Worm (Caenorhabditis elegans): ENCODE data around the gene Y15E3A.3.

Y15E3A.3 gene

ce11 chrX:15343971-15344370, 18.4 kb upstream of the Y15E3A.3 start:
- TF ChIP-seq ces-1 (GFP tag; optimal IDR thresholded peaks at IDR 0.05) (peak; percentile 67), pha-4 (tag; optimal IDR thresholded peaks at IDR 0.05) (no peak), elt-3 (tag; optimal IDR thresholded peaks at IDR 0.05) (no peak), tbx-8 (GFP tag; optimal IDR thresholded peaks at IDR 0.05) (no peak)

ce11 chrX:15342744-15343259, 17.2 kb upstream of the Y15E3A.3 start:
- TF ChIP-seq pha-4 (tag; optimal IDR thresholded peaks at IDR 0.05) (no peak), M03D4.4 (tag; optimal IDR thresholded peaks at IDR 0.05) (no peak)

ce11 chrX:15342092-15342491, 16.5 kb upstream of the Y15E3A.3 start:
- TF ChIP-seq mab-5 (tag; optimal IDR thresholded peaks at IDR 0.05): no peak
- no peak for TF ChIP-seq unc-62 (GFP tag; optimal IDR thresholded peaks at IDR 0.05)
- TF ChIP-seq lsy-2 (tag; optimal IDR thresholded peaks at IDR 0.05): no peak
- no peak for TF ChIP-seq elt-3 (tag; optimal IDR thresholded peaks at IDR 0.05)
- TF ChIP-seq unc-120 (tag; optimal IDR thresholded peaks at IDR 0.05; ENCODE audit: poor library complexity, severe bottlenecking): no peak
- TF ChIP-seq ceh-43 (GFP tag; optimal IDR thresholded peaks at IDR 0.05): no peak
- TF ChIP-seq unc-39 (tag; optimal IDR thresholded peaks at IDR 0.05): no peak
- TF ChIP-seq lin-13 (tag; optimal IDR thresholded peaks at IDR 0.05): no peak

- TF ChIP-seq snpc-4 (tag; optimal IDR thresholded peaks at IDR 0.05): no peak
- no peak for TF ChIP-seq ham-2 (GFP tag; optimal IDR thresholded peaks at IDR 0.05)
- peak; percentile 34 for TF ChIP-seq sptf-1 (tag; optimal IDR thresholded peaks at IDR 0.05)
- TF ChIP-seq elt-1 (tag; optimal IDR thresholded peaks at IDR 0.05; ENCODE audit: borderline replicate concordance, insufficient read depth): no peak
- peak; percentile 40 for TF ChIP-seq ceh-83 (GFP tag; optimal IDR thresholded peaks at IDR 0.05)
- no peak for TF ChIP-seq lsy-2 (tag; optimal IDR thresholded peaks at IDR 0.05)
- no peak for TF ChIP-seq drap-1 (GFP tag; optimal IDR thresholded peaks at IDR 0.05)
Observed at ce11 chrX:15340743-15341142, 15.1 kb upstream of the Y15E3A.3 start.

ce11 chrX:15339807-15340596, 14.4 kb upstream of the Y15E3A.3 start, which contains the start of gene Y15E3A.5:
Gene Y15E3A.5 (plus strand): TSS chrX:15340558.
- TF ChIP-seq ham-2 (GFP tag; optimal IDR thresholded peaks at IDR 0.05) (no peak), blmp-1 (tag; optimal IDR thresholded peaks at IDR 0.05) (no peak), ceh-83 (GFP tag; optimal IDR thresholded peaks at IDR 0.05) (no peak), snpc-4 (tag; optimal IDR thresholded peaks at IDR 0.05) (no peak), drap-1 (GFP tag; optimal IDR thresholded peaks at IDR 0.05) (no peak), sem-2 (GFP tag; optimal IDR thresholded peaks at IDR 0.05) (no peak), nhr-76 (tag; optimal IDR thresholded peaks at IDR 0.05) (no peak), cnd-1 (tag; optimal IDR thresholded peaks at IDR 0.05) (no peak), ceh-39 (tag; optimal IDR thresholded peaks at IDR 0.05) (no peak), nhr-2 (tag; optimal IDR thresholded peaks at IDR 0.05) (no peak), sptf-1 (tag; optimal IDR thresholded peaks at IDR 0.05) (no peak), flh-1 (GFP tag; optimal IDR thresholded peaks at IDR 0.05) (no peak), mls-2 (tag; optimal IDR thresholded peaks at IDR 0.05) (no peak), unc-62 (GFP tag; optimal IDR thresholded peaks at IDR 0.05) (no peak), ceh-43 (GFP tag; optimal IDR thresholded peaks at IDR 0.05) (no peak), ztf-11 (tag; optimal IDR thresholded peaks at IDR 0.05) (no peak), lin-13 (tag; optimal IDR thresholded peaks at IDR 0.05) (no peak), ces-1 (GFP tag; optimal IDR thresholded peaks at IDR 0.05) (no peak), unc-39 (tag; optimal IDR thresholded peaks at IDR 0.05) (no peak)

ce11 chrX:15338195-15338594, 12.6 kb upstream of the Y15E3A.3 start:
- TF ChIP-seq unc-120 (tag; optimal IDR thresholded peaks at IDR 0.05; ENCODE audit: poor library complexity, severe bottlenecking): peak; percentile 25
- peak; percentile 21 for TF ChIP-seq unc-62 (GFP tag; optimal IDR thresholded peaks at IDR 0.05)
- peak; percentile 92 for TF ChIP-seq hlh-1 (tag; optimal IDR thresholded peaks at IDR 0.05)
- no peak for TF ChIP-seq nhr-76 (tag; optimal IDR thresholded peaks at IDR 0.05)
- TF ChIP-seq mab-5 (tag; optimal IDR thresholded peaks at IDR 0.05): no peak

Data from whole organism, mixed stage, embryonic.